Fruit fly (Drosophila melanogaster) whole organism, prepupa: ENCODE data around the gene Bap111.
A peak's percentile ranks its signal among the peaks of the same experiment; 100 is the strongest.

Experiments
- CG10669 ChIP-seq: fragments of 200-800 bp; sonication (Bioruptor generic); optimal IDR thresholded peaks from 3 replicates; lab custom pipeline; 2018; ENCODE audit warnings: missing biosample characterization, mild to moderate bottlenecking, missing genetic modification characterization, moderate library complexity
- CG11762 ChIP-seq: fragments of 200-800 bp; sonication (Bioruptor generic); optimal IDR thresholded peaks from 3 replicates; lab custom pipeline; 2016; ENCODE audit warnings: missing biosample characterization, missing genetic modification characterization; ENCODE audit not compliant: insufficient read depth
- CG11902 ChIP-seq: fragments of 200-800 bp; sonication (Bioruptor generic); optimal IDR thresholded peaks from 3 replicates; lab custom pipeline; 2016; ENCODE audit warnings: missing biosample characterization, missing genetic modification characterization
- CG1621 ChIP-seq: fragments of 200-800 bp; sonication (Bioruptor generic); optimal IDR thresholded peaks from 3 replicates; lab custom pipeline; 2018; ENCODE audit warnings: missing biosample characterization, mild to moderate bottlenecking, missing genetic modification characterization
- CG16779 ChIP-seq: fragments of 200-800 bp; sonication (Bioruptor generic); optimal IDR thresholded peaks from 3 replicates; lab custom pipeline; 2017; ENCODE audit warnings: missing biosample characterization, mild to moderate bottlenecking, missing genetic modification characterization
- CG3032 ChIP-seq: fragments of 200-800 bp; optimal IDR thresholded peaks from 2 replicates; lab custom pipeline; 2019; ENCODE audit warnings: missing biosample characterization, mild to moderate bottlenecking, missing genetic modification characterization, moderate library complexity
- CG31627 ChIP-seq: fragments of 200-800 bp; sonication (Bioruptor generic); optimal IDR thresholded peaks from 3 replicates; lab custom pipeline; 2016; ENCODE audit warnings: missing biosample characterization, missing genetic modification characterization
- CG32006 ChIP-seq: fragments of 200-800 bp; sonication (Bioruptor generic); optimal IDR thresholded peaks from 3 replicates; lab custom pipeline; 2017; ENCODE audit warnings: missing biosample characterization, mild to moderate bottlenecking, missing genetic modification characterization
- CG34406 ChIP-seq: fragments of 200-800 bp; sonication (Bioruptor generic); optimal IDR thresholded peaks from 3 replicates; lab custom pipeline; 2016; ENCODE audit warnings: missing biosample characterization, missing genetic modification characterization
- CG3919 ChIP-seq: fragments of 200-800 bp; sonication (Bioruptor generic); optimal IDR thresholded peaks from 3 replicates; lab custom pipeline; 2016; ENCODE audit warnings: missing biosample characterization, missing genetic modification characterization
- CG4318 ChIP-seq: fragments of 200-800 bp; sonication (Bioruptor generic); optimal IDR thresholded peaks from 3 replicates; lab custom pipeline; 2017; ENCODE audit warnings: missing biosample characterization, mild to moderate bottlenecking, missing genetic modification characterization
- CG6163 ChIP-seq: fragments of 200-800 bp; sonication (Bioruptor generic); IDR thresholded peaks from 3 replicates; pipeline ENCODE4 v1.3.6; 2022; ENCODE audit warnings: missing biosample characterization, missing genetic modification characterization
- CG6792 ChIP-seq: fragments of 200-800 bp; sonication (Bioruptor generic); optimal IDR thresholded peaks from 3 replicates; lab custom pipeline; 2016; ENCODE audit warnings: missing biosample characterization, missing genetic modification characterization
- CG6854 ChIP-seq: fragments of 200-800 bp; sonication (Bioruptor generic); optimal IDR thresholded peaks from 2 replicates; lab custom pipeline; 2017; ENCODE audit warnings: missing biosample characterization, mild to moderate bottlenecking, missing genetic modification characterization
- CG7368 ChIP-seq: fragments of 200-800 bp; sonication (Bioruptor generic); optimal IDR thresholded peaks from 3 replicates; lab custom pipeline; 2016; ENCODE audit warnings: missing biosample characterization, missing genetic modification characterization
- CG9139 ChIP-seq: fragments of 200-800 bp; sonication (Bioruptor generic); optimal IDR thresholded peaks from 3 replicates; lab custom pipeline; 2017; ENCODE audit warnings: missing biosample characterization, mild to moderate bottlenecking, missing genetic modification characterization
- Eip75B ChIP-seq: fragments of 200-800 bp; sonication (Bioruptor generic); optimal IDR thresholded peaks from 3 replicates; lab custom pipeline; 2016; ENCODE audit warnings: missing biosample characterization, missing genetic modification characterization
- Eip78C ChIP-seq: fragments of 200-800 bp; sonication (Bioruptor generic); peaks from one replicate; lab custom pipeline; 2016; ENCODE audit warnings: missing biosample characterization, missing genetic modification characterization
- Eip93F ChIP-seq: fragments of 200-800 bp; sonication (Bioruptor generic); optimal IDR thresholded peaks from 2 replicates; lab custom pipeline; 2016; ENCODE audit warnings: missing biosample characterization, mild to moderate bottlenecking, missing genetic modification characterization
- Ets21C ChIP-seq: fragments of 200-800 bp; sonication (Bioruptor generic); optimal IDR thresholded peaks from 3 replicates; lab custom pipeline; 2016; ENCODE audit warnings: missing biosample characterization, missing genetic modification characterization
- Ets96B ChIP-seq: fragments of 200-800 bp; optimal IDR thresholded peaks from 2 replicates; lab custom pipeline; 2019; ENCODE audit warnings: missing biosample characterization, mild to moderate bottlenecking, missing genetic modification characterization, moderate library complexity
- Gug ChIP-seq: fragments of 200-800 bp; sonication (Bioruptor generic); IDR thresholded peaks from 2 replicates; pipeline ENCODE4 v1.3.6; 2022; ENCODE audit warnings: missing biosample characterization, missing genetic modification characterization
- Hr38 ChIP-seq: sonication (Bioruptor generic); optimal IDR thresholded peaks from 2 replicates; lab custom pipeline; 2016; ENCODE audit warnings: missing biosample characterization, missing genetic modification characterization
- Hr39 ChIP-seq: fragments of 200-800 bp; sonication (Bioruptor generic); optimal IDR thresholded peaks from 2 replicates; lab custom pipeline; 2016; ENCODE audit warnings: missing biosample characterization, missing genetic modification characterization
- Hr4 ChIP-seq: fragments of 200-800 bp; sonication (Bioruptor generic); optimal IDR thresholded peaks from 3 replicates; lab custom pipeline; 2016; ENCODE audit warnings: missing biosample characterization, missing genetic modification characterization
- Lpt ChIP-seq: fragments of 200-800 bp; sonication (Bioruptor generic); optimal IDR thresholded peaks from 3 replicates; lab custom pipeline; 2016; ENCODE audit warnings: missing biosample characterization, missing genetic modification characterization
- Met ChIP-seq: fragments of 200-800 bp; sonication (Bioruptor generic); optimal IDR thresholded peaks from 3 replicates; lab custom pipeline; 2016; ENCODE audit warnings: missing biosample characterization, missing genetic modification characterization
- OdsH ChIP-seq: fragments of 200-800 bp; sonication (Bioruptor generic); optimal IDR thresholded peaks from 3 replicates; lab custom pipeline; 2016; ENCODE audit warnings: missing biosample characterization, missing genetic modification characterization
- Sox14 ChIP-seq: fragments of 200-800 bp; sonication (Bioruptor generic); optimal IDR thresholded peaks from 3 replicates; lab custom pipeline; 2016; ENCODE audit warnings: missing biosample characterization, missing genetic modification characterization
- Sox15 ChIP-seq: fragments of 200-800 bp; sonication (Bioruptor generic); optimal IDR thresholded peaks from 3 replicates; lab custom pipeline; 2016; ENCODE audit warnings: missing biosample characterization, missing genetic modification characterization
- achi ChIP-seq: fragments of 200-800 bp; sonication (Bioruptor generic); optimal IDR thresholded peaks from 3 replicates; lab custom pipeline; 2016; ENCODE audit warnings: missing biosample characterization, missing genetic modification characterization
- acj6 ChIP-seq: fragments of 200-800 bp; sonication (Bioruptor generic); optimal IDR thresholded peaks from 3 replicates; lab custom pipeline; 2016; ENCODE audit warnings: missing biosample characterization, missing genetic modification characterization
- cyc ChIP-seq: fragments of 200-800 bp; sonication (Bioruptor generic); optimal IDR thresholded peaks from 3 replicates; lab custom pipeline; 2016; ENCODE audit warnings: missing biosample characterization, missing genetic modification characterization
- dac ChIP-seq: fragments of 200-800 bp; sonication (Bioruptor generic); optimal IDR thresholded peaks from 2 replicates; lab custom pipeline; 2017; ENCODE audit warnings: missing biosample characterization, mild to moderate bottlenecking, missing genetic modification characterization
- eg ChIP-seq: fragments of 200-800 bp; sonication (Bioruptor generic); IDR thresholded peaks from 3 replicates; pipeline ENCODE4 v1.3.6; 2022; ENCODE audit warnings: missing biosample characterization, missing genetic modification characterization
- esn ChIP-seq: fragments of 200-800 bp; sonication (Bioruptor generic); optimal IDR thresholded peaks from 2 replicates; lab custom pipeline; 2016; ENCODE audit warnings: missing biosample characterization, mild to moderate bottlenecking, missing genetic modification characterization, moderate library complexity
- fd59A ChIP-seq: fragments of 200-800 bp; sonication (Bioruptor generic); optimal IDR thresholded peaks from 2 replicates; lab custom pipeline; 2017; ENCODE audit warnings: missing biosample characterization, mild to moderate bottlenecking, missing genetic modification characterization, missing genetic modification reagents
- fd85E ChIP-seq: fragments of 200-800 bp; sonication (Bioruptor generic); optimal IDR thresholded peaks from 3 replicates; lab custom pipeline; 2016; ENCODE audit warnings: missing biosample characterization, missing genetic modification characterization
- fkh ChIP-seq: fragments of 200-800 bp; sonication (Bioruptor generic); optimal IDR thresholded peaks from 3 replicates; lab custom pipeline; 2017; ENCODE audit warnings: missing biosample characterization, mild to moderate bottlenecking, missing genetic modification characterization, moderate library complexity
- lz ChIP-seq: fragments of 200-800 bp; sonication (Bioruptor generic); optimal IDR thresholded peaks from 3 replicates; lab custom pipeline; 2016; ENCODE audit warnings: missing biosample characterization, missing genetic modification characterization
- net ChIP-seq: fragments of 200-800 bp; sonication (Bioruptor generic); optimal IDR thresholded peaks from 3 replicates; lab custom pipeline; 2016; ENCODE audit warnings: missing biosample characterization, missing genetic modification characterization
- pdm3 ChIP-seq: fragments of 200-800 bp; sonication (Bioruptor generic); optimal IDR thresholded peaks from 3 replicates; lab custom pipeline; 2016; ENCODE audit warnings: missing biosample characterization, missing genetic modification characterization
- salr ChIP-seq, 2 experiments: fragments of 200-800 bp; sonication (Bioruptor generic); optimal IDR thresholded peaks; 3 replicates each; lab custom pipeline; 2016 to 2018; ENCODE audit warnings: missing biosample characterization in 2 of 2, missing genetic modification characterization in 2 of 2, mild to moderate bottlenecking in 1 of 2
- svp ChIP-seq: fragments of 200-800 bp; sonication (Bioruptor generic); peaks from one replicate; lab custom pipeline; 2016; ENCODE audit warnings: missing biosample characterization, missing genetic modification characterization
- topi ChIP-seq: fragments of 200-800 bp; sonication (Bioruptor generic); optimal IDR thresholded peaks from 3 replicates; lab custom pipeline; 2016; ENCODE audit warnings: missing biosample characterization, missing genetic modification characterization
- vri ChIP-seq: fragments of 200-800 bp; sonication (Bioruptor generic); optimal IDR thresholded peaks from 3 replicates; lab custom pipeline; 2016; ENCODE audit warnings: missing biosample characterization, mild to moderate bottlenecking, missing genetic modification characterization

Gene Bap111

DNA sequence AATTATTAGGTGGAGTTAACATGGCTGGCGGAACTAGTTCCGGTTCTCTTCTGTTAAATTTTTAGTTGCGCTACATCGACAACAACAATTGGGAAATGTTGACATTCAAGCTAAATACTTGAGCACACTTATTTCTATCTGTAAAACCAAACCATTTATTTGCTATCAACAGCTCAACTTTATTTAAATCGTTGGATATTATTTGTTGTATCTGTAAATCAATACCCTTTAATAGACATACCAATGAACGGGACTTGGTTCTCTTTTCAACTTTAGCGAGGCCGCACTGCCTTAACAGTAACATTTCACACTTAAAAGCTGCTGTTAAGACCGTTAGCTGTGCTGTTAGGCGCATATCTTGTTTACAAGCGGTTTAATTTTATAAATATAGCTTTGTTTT lies 44.5 kb downstream of the Bap111 start, which contains the start of gene CG12106 (continued):
- peak; percentile 37 for TF ChIP-seq CG4318 (GFP tag; lab: Kevin White, UChicago)
- TF ChIP-seq CG1621 (tag; lab: Kevin White, UChicago) = peak; percentile 31
- peak; percentile 72 for TF ChIP-seq fkh (GFP tag; lab: Kevin White, UChicago)
- no peak for TF ChIP-seq CG3919 (GFP tag; lab: Kevin White, UChicago)
- peak; percentile 52 for TF ChIP-seq Met (GFP tag; lab: Kevin White, UChicago)
- TF ChIP-seq Gug (GFP tag; lab: Robert Waterston, UW) = peak; percentile 56
- no peak for TF ChIP-seq fd85E (GFP tag; lab: Kevin White, UChicago)
- peak; percentile 45 for TF ChIP-seq Sox14 (GFP tag; lab: Kevin White, UChicago)
- TF ChIP-seq cyc (GFP tag; lab: Kevin White, UChicago) = peak; percentile 65
- TF ChIP-seq Hr38 (GFP tag; lab: Kevin White, UChicago) = no peak
- peak; percentile 87 for TF ChIP-seq Eip78C
- no peak for TF ChIP-seq CG16779 (tag; lab: Kevin White, UChicago)
- TF ChIP-seq Hr39 (GFP tag; lab: Kevin White, UChicago) = peak; percentile 64

DNA sequence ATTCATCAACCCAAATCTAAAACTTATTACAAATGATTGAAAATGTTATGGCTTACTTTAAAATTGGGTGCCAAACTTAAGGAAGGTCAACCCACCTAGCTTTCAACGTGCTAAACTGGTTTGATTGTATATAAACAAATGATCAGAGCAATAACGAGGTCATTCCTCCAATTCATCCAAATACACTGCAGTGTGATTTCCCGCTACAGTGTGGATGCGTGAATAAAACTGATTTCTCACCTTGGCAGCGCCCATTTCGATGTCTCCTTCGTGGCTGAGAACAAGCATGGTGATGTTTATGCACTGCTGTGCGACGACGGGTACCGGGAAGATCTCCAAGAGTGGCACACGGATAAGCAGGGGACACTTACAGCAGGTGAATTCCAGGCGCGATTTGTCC lies 46.2 kb downstream of the Bap111 start:
- no peak for TF ChIP-seq dac (GFP tag; lab: Kevin White, UChicago)
- TF ChIP-seq svp = no peak
- no peak for TF ChIP-seq fkh (GFP tag; lab: Kevin White, UChicago)
- no peak for TF ChIP-seq lz

DNA sequence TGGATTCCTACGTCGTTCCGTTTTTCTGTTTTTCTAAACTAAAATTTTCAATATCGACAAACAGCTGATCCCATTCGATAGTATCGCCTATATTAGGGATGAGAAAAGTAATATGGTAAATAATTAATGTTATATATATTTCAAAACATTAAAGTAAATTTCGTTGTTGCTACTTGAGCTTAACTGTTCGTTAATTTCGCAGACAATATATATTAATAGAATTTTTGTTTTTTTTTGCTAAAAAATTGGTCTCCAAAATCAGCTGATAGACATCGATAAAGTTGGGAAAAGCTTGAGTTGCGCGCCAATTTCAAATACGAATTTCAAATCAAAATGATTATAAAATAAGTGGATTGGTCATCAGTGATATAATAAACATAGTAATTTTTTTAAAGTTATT lies 47.3 kb downstream of the Bap111 start, which contains the start of gene CG12118:
TSS of gene CG12118 (minus strand) at position 53 of the 400 bp plus-strand sequence.
- TF ChIP-seq Lpt (GFP tag; lab: Kevin White, UChicago) (peak; percentile 66), CG4318 (GFP tag; lab: Kevin White, UChicago) (no peak), Gug (GFP tag; lab: Robert Waterston, UW) (peak; percentile 75), pdm3 (peak; percentile 79), CG11762 (peak; percentile 5), Hr4 (GFP tag; lab: Kevin White, UChicago) (peak; percentile 65), Sox14 (GFP tag; lab: Kevin White, UChicago) (peak; percentile 41), acj6 (peak; percentile 77), CG9139 (GFP tag; lab: Kevin White, UChicago) (no peak), CG6163 (GFP tag; lab: Robert Waterston, UW) (no peak; the same call in 1 of the 3 replicates), CG32006 (peak; percentile 62), CG10669 (GFP tag; lab: Kevin White, UChicago) (peak; percentile 47), CG34406 (peak; percentile 69), esn (GFP tag; lab: Kevin White, UChicago) (peak; percentile 84), CG1621 (tag; lab: Kevin White, UChicago) (peak; percentile 18), salr (GFP tag; optimal IDR thresholded peaks at IDR 0.05; lab: Kevin White, UChicago) (peak in 1 of 2 experiments; percentile 31), CG6854 (GFP tag; lab: Kevin White, UChicago) (no peak), CG6792 (GFP tag; lab: Kevin White, UChicago) (peak; percentile 68), Eip93F (GFP tag; lab: Kevin White, UChicago) (peak; percentile 45), fd85E (GFP tag; lab: Kevin White, UChicago) (no peak), Eip75B (peak; percentile 53), svp (no peak), achi (GFP tag; lab: Kevin White, UChicago) (peak; percentile 75), CG16779 (tag; lab: Kevin White, UChicago) (no peak), CG31627 (GFP tag; lab: Kevin White, UChicago) (peak; percentile 53), Sox15 (peak; percentile 19), Hr38 (GFP tag; lab: Kevin White, UChicago) (no peak), lz (peak; percentile 71), CG3919 (GFP tag; lab: Kevin White, UChicago) (peak; percentile 71), OdsH (GFP tag; lab: Kevin White, UChicago) (peak; percentile 74), topi (GFP tag; lab: Kevin White, UChicago) (peak; percentile 69), eg (GFP tag; lab: Robert Waterston, UW) (no peak; the same call in 1 of the 3 replicates), Met (GFP tag; lab: Kevin White, UChicago) (peak; percentile 74), fd59A (GFP tag; lab: Kevin White, UChicago) (no peak), Ets21C (GFP tag; lab: Kevin White, UChicago) (peak; percentile 53), CG11902 (GFP tag; lab: Kevin White, UChicago) (peak; percentile 42), net (GFP tag; lab: Kevin White, UChicago) (peak; percentile 52), CG3032 (tag; lab: Kevin White, UChicago) (peak; percentile 61), CG7368 (GFP tag; lab: Kevin White, UChicago) (peak; percentile 45), Hr39 (GFP tag; lab: Kevin White, UChicago) (peak; percentile 44), Ets96B (tag; lab: Kevin White, UChicago) (peak; percentile 49), vri (GFP tag; lab: Kevin White, UChicago) (peak; percentile 45), fkh (GFP tag; lab: Kevin White, UChicago) (peak; percentile 50)
